Fruit fly (Drosophila melanogaster): ENCODE data around the gene CG16734.

The CG16734 gene

dm6 chr3R:9249025-9249735, 5.7 kb upstream of the CG16734 start:
- TF ChIP-seq ey (GFP tag; optimal IDR thresholded peaks at IDR 0.05), result no peak
- no peak for TF ChIP-seq Abd-B (GFP tag; optimal IDR thresholded peaks at IDR 0.05)
- TF ChIP-seq CrebA (GFP tag; optimal IDR thresholded peaks at IDR 0.05; ENCODE audit: borderline replicate concordance), result no peak
- no peak for TF ChIP-seq brk (GFP tag; optimal IDR thresholded peaks at IDR 0.05)
- TF ChIP-seq dsf (GFP tag; optimal IDR thresholded peaks at IDR 0.05; ENCODE audit: borderline replicate concordance), result no peak
- peak; percentile 25 for TF ChIP-seq fru (GFP tag; optimal IDR thresholded peaks at IDR 0.05)
- TF ChIP-seq CG32264 (GFP tag; optimal IDR thresholded peaks at IDR 0.05), result no peak
- TF ChIP-seq pan (optimal IDR thresholded peaks at IDR 0.05), result no peak
- TF ChIP-seq CG9705 (GFP tag; optimal IDR thresholded peaks at IDR 0.05), result no peak
- no peak for TF ChIP-seq dl (GFP tag; optimal IDR thresholded peaks at IDR 0.05; ENCODE audit: insufficient read depth in 1 of 2, partially characterized antibody in 2 of 2)
- no peak for TF ChIP-seq jim (GFP tag; optimal IDR thresholded peaks at IDR 0.05)
- TF ChIP-seq Mio (GFP tag; optimal IDR thresholded peaks at IDR 0.05), result no peak
- TF ChIP-seq Dfd (GFP tag; optimal IDR thresholded peaks at IDR 0.05), result no peak
- no peak for TF ChIP-seq N (GFP tag; optimal IDR thresholded peaks at IDR 0.05)
- TF ChIP-seq foxo (GFP tag; optimal IDR thresholded peaks at IDR 0.05), result peak in 1 of 2 experiments; percentile 5
- TF ChIP-seq HLH106 (tag; optimal IDR thresholded peaks at IDR 0.05), result peak; percentile 32
- no peak for TF ChIP-seq dmrt93B (GFP tag; optimal IDR thresholded peaks at IDR 0.05)
- TF ChIP-seq sv (GFP tag; optimal IDR thresholded peaks at IDR 0.05), result no peak
- no peak for TF ChIP-seq Hr83 (GFP tag; optimal IDR thresholded peaks at IDR 0.05; ENCODE audit: poor library complexity, severe bottlenecking)
- TF ChIP-seq Myc (optimal IDR thresholded peaks at IDR 0.05), result no peak
- TF ChIP-seq h (GFP tag; optimal IDR thresholded peaks at IDR 0.05), result peak; percentile 26
- TF ChIP-seq Dif (GFP tag; optimal IDR thresholded peaks at IDR 0.05; ENCODE audit: partially characterized antibody), result no peak
- TF ChIP-seq sage (GFP tag; optimal IDR thresholded peaks at IDR 0.05), result no peak
- no peak for TF ChIP-seq Hnf4 (GFP tag; optimal IDR thresholded peaks at IDR 0.05)
- no peak for TF ChIP-seq usp (GFP tag; optimal IDR thresholded peaks at IDR 0.05)
- TF ChIP-seq Jra (GFP tag; optimal IDR thresholded peaks at IDR 0.05), result no peak
- no peak for TF ChIP-seq lola (GFP tag; optimal IDR thresholded peaks at IDR 0.05)
- no peak for TF ChIP-seq br (GFP tag; optimal IDR thresholded peaks at IDR 0.05)
- TF ChIP-seq rgr (GFP tag; optimal IDR thresholded peaks at IDR 0.05), result no peak
- TF ChIP-seq tai (GFP tag; optimal IDR thresholded peaks at IDR 0.05), result no peak
- peak; percentile 16 for TF ChIP-seq woc (GFP tag; optimal IDR thresholded peaks at IDR 0.05)
- TF ChIP-seq Sp1 (GFP tag; optimal IDR thresholded peaks at IDR 0.05), result peak; percentile 26
- TF ChIP-seq Vsx2 (GFP tag; optimal IDR thresholded peaks at IDR 0.05; ENCODE audit: partially characterized antibody), result peak; percentile 27
- no peak for TF ChIP-seq Rel (GFP tag; optimal IDR thresholded peaks at IDR 0.05)
- TF ChIP-seq Rel (tag; optimal IDR thresholded peaks at IDR 0.05), result no peak
- TF ChIP-seq Hr78 (GFP tag; optimal IDR thresholded peaks at IDR 0.05), result no peak
- TF ChIP-seq GATAd (GFP tag; optimal IDR thresholded peaks at IDR 0.05), result no peak
- TF ChIP-seq psq (GFP tag; optimal IDR thresholded peaks at IDR 0.05), result no peak
- no peak for TF ChIP-seq OdsH (GFP tag; optimal IDR thresholded peaks at IDR 0.05)

DNA sequence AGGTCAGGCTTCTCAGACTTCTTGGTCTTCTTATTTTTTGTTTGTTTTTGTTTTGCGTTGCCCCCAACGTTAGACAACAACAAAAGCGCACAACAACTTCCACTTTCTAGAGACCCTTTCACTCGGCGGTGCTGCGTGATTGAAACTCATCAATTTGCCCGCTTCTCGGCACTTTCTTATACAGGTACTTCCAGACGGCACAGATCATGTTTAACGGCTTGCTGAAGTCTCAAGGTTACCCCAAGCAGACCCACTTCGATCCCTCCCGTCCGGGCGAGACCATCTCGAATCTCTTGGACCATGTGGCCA, 5.2 kb upstream of the CG16734 start:
- TF ChIP-seq dmrt93B (GFP tag; optimal IDR thresholded peaks at IDR 0.05), result no peak

- TF ChIP-seq dmrt93B (GFP tag; optimal IDR thresholded peaks at IDR 0.05) (peak; percentile 59), Abd-B (GFP tag; optimal IDR thresholded peaks at IDR 0.05) (no peak), sage (GFP tag; optimal IDR thresholded peaks at IDR 0.05) (peak; percentile 80), HLH106 (tag; optimal IDR thresholded peaks at IDR 0.05) (peak; percentile 82), N (GFP tag; optimal IDR thresholded peaks at IDR 0.05) (no peak), jim (GFP tag; optimal IDR thresholded peaks at IDR 0.05) (peak; percentile 21), dl (GFP tag; optimal IDR thresholded peaks at IDR 0.05; ENCODE audit: insufficient read depth in 1 of 2, partially characterized antibody in 2 of 2) (no peak), GATAd (GFP tag; optimal IDR thresholded peaks at IDR 0.05) (peak; percentile 29), fru (GFP tag; optimal IDR thresholded peaks at IDR 0.05) (peak; percentile 81), CrebA (GFP tag; optimal IDR thresholded peaks at IDR 0.05; ENCODE audit: borderline replicate concordance) (no peak), Jra (GFP tag; optimal IDR thresholded peaks at IDR 0.05) (peak; percentile 75), psq (GFP tag; optimal IDR thresholded peaks at IDR 0.05) (peak; percentile 76), Myc (optimal IDR thresholded peaks at IDR 0.05) (no peak), Mio (GFP tag; optimal IDR thresholded peaks at IDR 0.05) (no peak), dsf (GFP tag; optimal IDR thresholded peaks at IDR 0.05; ENCODE audit: borderline replicate concordance) (peak; percentile 36), CG9705 (GFP tag; optimal IDR thresholded peaks at IDR 0.05) (peak; percentile 61), foxo (GFP tag; optimal IDR thresholded peaks at IDR 0.05) (peak in 1 of 2 experiments; percentile 89), usp (GFP tag; optimal IDR thresholded peaks at IDR 0.05) (no peak), Hr83 (GFP tag; optimal IDR thresholded peaks at IDR 0.05; ENCODE audit: poor library complexity, severe bottlenecking) (no peak), woc (GFP tag; optimal IDR thresholded peaks at IDR 0.05) (peak; percentile 66), lola (GFP tag; optimal IDR thresholded peaks at IDR 0.05) (no peak), pan (optimal IDR thresholded peaks at IDR 0.05) (no peak), Hr78 (GFP tag; optimal IDR thresholded peaks at IDR 0.05) (no peak), OdsH (GFP tag; optimal IDR thresholded peaks at IDR 0.05) (peak; percentile 84), Dfd (GFP tag; optimal IDR thresholded peaks at IDR 0.05) (no peak), Hnf4 (GFP tag; optimal IDR thresholded peaks at IDR 0.05) (peak; percentile 85), Rel (GFP tag; optimal IDR thresholded peaks at IDR 0.05) (no peak), Rel (tag; optimal IDR thresholded peaks at IDR 0.05) (peak; percentile 10), Sp1 (GFP tag; optimal IDR thresholded peaks at IDR 0.05) (peak; percentile 85), Dif (GFP tag; optimal IDR thresholded peaks at IDR 0.05; ENCODE audit: partially characterized antibody) (no peak), brk (GFP tag; optimal IDR thresholded peaks at IDR 0.05) (no peak), h (GFP tag; optimal IDR thresholded peaks at IDR 0.05) (peak; percentile 88), CG32264 (GFP tag; optimal IDR thresholded peaks at IDR 0.05) (peak; percentile 48), tai (GFP tag; optimal IDR thresholded peaks at IDR 0.05) (no peak), Vsx2 (GFP tag; optimal IDR thresholded peaks at IDR 0.05; ENCODE audit: partially characterized antibody) (no peak), sv (GFP tag; optimal IDR thresholded peaks at IDR 0.05) (no peak), ey (GFP tag; optimal IDR thresholded peaks at IDR 0.05) (peak; percentile 87), br (GFP tag; optimal IDR thresholded peaks at IDR 0.05) (peak; percentile 87), rgr (GFP tag; optimal IDR thresholded peaks at IDR 0.05) (peak; percentile 88)
These were observed 4.0 kb upstream of the CG16734 start for dm6 chr3R:9250868-9251267.
